Fruit fly (Drosophila melanogaster): ENCODE data around the gene sstn.

dm6 chr3L:15089887-15090679, 4.4 kb downstream of the sstn start:
- TF ChIP-seq eve (GFP tag; optimal IDR thresholded peaks at IDR 0.05) (no peak), pan (optimal IDR thresholded peaks at IDR 0.05) (no peak), pan (GFP tag; optimal IDR thresholded peaks at IDR 0.05 in 1 of 2, IDR thresholded peaks at IDR 0.05 in 1 of 2) (no peak), CG7928 (GFP tag; optimal IDR thresholded peaks at IDR 0.05) (no peak), twi (tag; optimal IDR thresholded peaks at IDR 0.05) (no peak), Ssrp (tag; optimal IDR thresholded peaks at IDR 0.05) (no peak), CG6654 (GFP tag; optimal IDR thresholded peaks at IDR 0.05) (no peak)
